Worm (Caenorhabditis elegans) whole organism, L2 larva: ENCODE data around the gene B0001.4.

Experiments used
- C34F6.9 ChIP-seq: fragments of 150-350 bp; optimal IDR thresholded peaks from 2 replicates; lab custom pipeline; 2014; ENCODE audit warnings: missing biosample characterization, missing genetic modification characterization
- R02D3.7 ChIP-seq: fragments of 150-350 bp; optimal IDR thresholded peaks from 2 replicates; lab custom pipeline; 2014; ENCODE audit warnings: missing biosample characterization, missing genetic modification characterization
- Y55F3AM.14 ChIP-seq: fragments of 200-800 bp; sonication (Bioruptor generic); optimal IDR thresholded peaks from 2 replicates; lab custom pipeline; 2018; ENCODE audit warnings: mild to moderate bottlenecking, missing genetic modification characterization, missing compliant biosample characterization
- ZK546.5 ChIP-seq: sonication (generic microtip); optimal IDR thresholded peaks from 2 replicates; lab custom pipeline; 2017; ENCODE audit warnings: missing biosample characterization, missing genetic modification characterization
- alr-1 ChIP-seq: fragments of 150-350 bp; optimal IDR thresholded peaks from 2 replicates; lab custom pipeline; 2014; ENCODE audit warnings: missing biosample characterization, missing genetic modification characterization
- ama-1 ChIP-seq: fragments of 150-350 bp; optimal IDR thresholded peaks from 2 replicates; lab custom pipeline; 2018; ENCODE audit warnings: inconsistent platforms
- dmd-4 ChIP-seq: sonication (generic microtip); optimal IDR thresholded peaks from 2 replicates; lab custom pipeline; 2017; ENCODE audit warnings: missing biosample characterization, missing genetic modification characterization
- fos-1 ChIP-seq: fragments of 150-350 bp; optimal IDR thresholded peaks from 2 replicates; lab custom pipeline; 2014; ENCODE audit warnings: missing biosample characterization, missing genetic modification characterization
- gmeb-1 ChIP-seq: fragments of 150-350 bp; optimal IDR thresholded peaks from 2 replicates; lab custom pipeline; 2014; ENCODE audit warnings: missing biosample characterization, missing genetic modification characterization
- lin-11 ChIP-seq: fragments of 150-350 bp; sonication (generic microtip); optimal IDR thresholded peaks from 2 replicates; lab custom pipeline; 2014; ENCODE audit warnings: missing biosample characterization, missing genetic modification characterization, inconsistent platforms, mixed read lengths
- lin-13 ChIP-seq: fragments of 150-350 bp; optimal IDR thresholded peaks from 2 replicates; lab custom pipeline; 2014; ENCODE audit warnings: missing biosample characterization, missing genetic modification reagents, missing genetic modification characterization
- lin-39 ChIP-seq: fragments of 150-350 bp; optimal IDR thresholded peaks from 2 replicates; lab custom pipeline; 2014; ENCODE audit warnings: missing biosample characterization, missing genetic modification reagents, missing genetic modification characterization
- mab-5 ChIP-seq: fragments of 150-350 bp; optimal IDR thresholded peaks from 2 replicates; lab custom pipeline; 2014; ENCODE audit warnings: missing biosample characterization, missing genetic modification characterization
- mdl-1 ChIP-seq, 2 experiments: fragments of 150-350 bp in 1 of 2; sonication (generic microtip) in 1 of 2; optimal IDR thresholded peaks; 2 replicates each; lab custom pipeline; 2017; ENCODE audit warnings: missing biosample characterization in 2 of 2, missing genetic modification characterization in 2 of 2
- nhr-10 ChIP-seq: sonication (generic microtip); optimal IDR thresholded peaks from 2 replicates; lab custom pipeline; 2017; ENCODE audit warnings: missing biosample characterization, missing genetic modification characterization
- nhr-11 ChIP-seq: fragments of 150-350 bp; optimal IDR thresholded peaks from 2 replicates; lab custom pipeline; 2014; ENCODE audit warnings: missing biosample characterization, missing genetic modification characterization
- nhr-12 ChIP-seq: fragments of 150-350 bp; optimal IDR thresholded peaks from 2 replicates; lab custom pipeline; 2014; ENCODE audit warnings: missing biosample characterization, missing genetic modification characterization
- nhr-129 ChIP-seq: fragments of 150-350 bp; optimal IDR thresholded peaks from 2 replicates; lab custom pipeline; 2014; ENCODE audit warnings: missing biosample characterization, missing genetic modification characterization
- nhr-21 ChIP-seq: fragments of 150-350 bp; optimal IDR thresholded peaks from 2 replicates; lab custom pipeline; 2014; ENCODE audit warnings: missing biosample characterization, missing genetic modification characterization
- nhr-237 ChIP-seq: fragments of 150-350 bp; optimal IDR thresholded peaks from 2 replicates; lab custom pipeline; 2014; ENCODE audit warnings: missing biosample characterization, missing genetic modification characterization
- nhr-25 ChIP-seq: fragments of 150-350 bp; sonication (generic microtip); optimal IDR thresholded peaks from 3 replicates; lab custom pipeline; 2014; ENCODE audit warnings: missing biosample characterization, missing genetic modification characterization
- nhr-77 ChIP-seq: fragments of 150-350 bp; optimal IDR thresholded peaks from 2 replicates; lab custom pipeline; 2014; ENCODE audit warnings: missing biosample characterization, missing genetic modification characterization
- sem-4 ChIP-seq: fragments of 150-350 bp; optimal IDR thresholded peaks from 2 replicates; lab custom pipeline; 2014; ENCODE audit warnings: missing biosample characterization, missing genetic modification reagents, missing genetic modification characterization
- skn-1 ChIP-seq: sonication (generic microtip); optimal IDR thresholded peaks from 2 replicates; lab custom pipeline; 2017; ENCODE audit warnings: missing biosample characterization, missing genetic modification characterization
- sma-3 ChIP-seq: sonication (generic microtip); optimal IDR thresholded peaks from 2 replicates; lab custom pipeline; 2016; ENCODE audit warnings: missing genetic modification reagents, missing genetic modification characterization, missing compliant biosample characterization
- sma-9 ChIP-seq, 2 experiments: fragments of 150-350 bp in 1 of 2; sonication (generic microtip) in 1 of 2; optimal IDR thresholded peaks; 2 replicates each; lab custom pipeline; 2014 to 2016; ENCODE audit warnings: missing genetic modification characterization in 2 of 2, mild to moderate bottlenecking in 1 of 2, missing biosample characterization in 1 of 2, missing compliant biosample characterization in 1 of 2, missing genetic modification reagents in 1 of 2, moderate library complexity in 1 of 2
- snpc-4 ChIP-seq: fragments of 150-350 bp; optimal IDR thresholded peaks from 2 replicates; lab custom pipeline; 2014; ENCODE audit warnings: missing biosample characterization, missing genetic modification characterization
- unc-55 ChIP-seq: fragments of 150-350 bp; sonication (generic microtip); optimal IDR thresholded peaks from 3 replicates; lab custom pipeline; 2014; ENCODE audit warnings: missing biosample characterization, missing genetic modification reagents, missing genetic modification characterization
- zag-1 ChIP-seq: fragments of 150-350 bp; optimal IDR thresholded peaks from 2 replicates; lab custom pipeline; 2014; ENCODE audit warnings: missing biosample characterization, missing genetic modification characterization
- ztf-1 ChIP-seq: fragments of 200-800 bp; sonication (Bioruptor generic); conservative IDR thresholded peaks from 2 replicates; pipeline ENCODE4 v1.3.6; 2022; ENCODE audit warnings: missing genetic modification characterization, missing compliant biosample characterization
- ztf-11 ChIP-seq: sonication (generic microtip); optimal IDR thresholded peaks from 2 replicates; lab custom pipeline; 2017; ENCODE audit warnings: missing biosample characterization, missing genetic modification characterization

B0001.4 gene

ce11 chrIV:12111477-12111876 is 26.5 kb downstream of the B0001.4 start, which contains the start of gene dlc-2:
Gene dlc-2, minus strand, starts transcription at chrIV:12111577.
- TF ChIP-seq lin-13 (GFP tag; lab: Kevin White, UChicago): no peak
- no peak for TF ChIP-seq zag-1 (tag; lab: Kevin White, UChicago)
- no peak for TF ChIP-seq gmeb-1 (tag; lab: Kevin White, UChicago)
- no peak for TF ChIP-seq skn-1 (tag; lab: Kevin White, UChicago)
- TF ChIP-seq nhr-25: no peak
- TF ChIP-seq snpc-4 (tag; lab: Kevin White, UChicago): no peak
- no peak for TF ChIP-seq nhr-237 (tag; lab: Kevin White, UChicago)
- TF ChIP-seq mdl-1 (tag; optimal IDR thresholded peaks at IDR 0.05; lab: Kevin White, UChicago): no peak
- no peak for TF ChIP-seq lin-11
- TF ChIP-seq Y55F3AM.14 (GFP tag; lab: Kevin White, UChicago): no peak
- TF ChIP-seq fos-1: no peak
- TF ChIP-seq nhr-129 (tag; lab: Kevin White, UChicago): no peak
- no peak for TF ChIP-seq sma-9 (GFP tag; optimal IDR thresholded peaks at IDR 0.05; lab: Kevin White, UChicago)
- TF ChIP-seq sma-9 (tag; optimal IDR thresholded peaks at IDR 0.05; lab: Kevin White, UChicago): no peak
- TF ChIP-seq sma-3: no peak
- TF ChIP-seq R02D3.7 (tag; lab: Kevin White, UChicago): no peak
- no peak for TF ChIP-seq nhr-21 (tag; lab: Kevin White, UChicago)

ce11 chrIV:12110339-12110738 is 27.7 kb downstream of the B0001.4 start, which contains the start of gene col-129:
Gene col-129, minus strand, starts transcription at chrIV:12110439.
- TF ChIP-seq nhr-129 (tag; lab: Kevin White, UChicago): no peak
- no peak for TF ChIP-seq ztf-11
- no peak for TF ChIP-seq C34F6.9
- TF ChIP-seq ZK546.5 (tag; lab: Kevin White, UChicago): no peak
- no peak for TF ChIP-seq lin-39 (tag; lab: Kevin White, UChicago)
- TF ChIP-seq sma-9 (GFP tag; optimal IDR thresholded peaks at IDR 0.05; lab: Kevin White, UChicago): no peak
- TF ChIP-seq sma-9 (tag; optimal IDR thresholded peaks at IDR 0.05; lab: Kevin White, UChicago): no peak
- no peak for TF ChIP-seq nhr-21 (tag; lab: Kevin White, UChicago)
- no peak for TF ChIP-seq nhr-77
- TF ChIP-seq mab-5 (tag; lab: Kevin White, UChicago): no peak
- TF ChIP-seq ama-1 (lab: Kevin White, UChicago): no peak
- no peak for TF ChIP-seq lin-11
- TF ChIP-seq nhr-25: no peak

ce11 chrIV:12109743-12110142 is 28.2 kb downstream of the B0001.4 start:
- TF ChIP-seq R02D3.7 (tag; lab: Kevin White, UChicago) (no peak), gmeb-1 (tag; lab: Kevin White, UChicago) (no peak), nhr-10 (tag; lab: Kevin White, UChicago) (no peak), nhr-12 (tag; lab: Kevin White, UChicago) (no peak), nhr-129 (tag; lab: Kevin White, UChicago) (no peak), alr-1 (tag; lab: Kevin White, UChicago) (no peak), unc-55 (GFP tag; lab: Kevin White, UChicago) (no peak), lin-13 (GFP tag; lab: Kevin White, UChicago) (no peak), dmd-4 (tag; lab: Kevin White, UChicago) (no peak), ztf-1 (no peak), mab-5 (tag; lab: Kevin White, UChicago) (no peak), zag-1 (tag; lab: Kevin White, UChicago) (no peak), lin-39 (tag; lab: Kevin White, UChicago) (no peak)

ce11 chrIV:12108984-12109657 is 28.9 kb downstream of the B0001.4 start:
- TF ChIP-seq nhr-21 (tag; lab: Kevin White, UChicago): no peak
- TF ChIP-seq nhr-77: no peak
- TF ChIP-seq ztf-11: no peak
- no peak for TF ChIP-seq zag-1 (tag; lab: Kevin White, UChicago)
- no peak for TF ChIP-seq sem-4
- no peak for TF ChIP-seq sma-3

- TF ChIP-seq nhr-11 (tag; lab: Kevin White, UChicago): no peak
- TF ChIP-seq snpc-4 (tag; lab: Kevin White, UChicago): no peak
- no peak for TF ChIP-seq lin-13 (GFP tag; lab: Kevin White, UChicago)
- no peak for TF ChIP-seq ztf-11
- no peak for TF ChIP-seq nhr-77
- TF ChIP-seq sma-9 (GFP tag; optimal IDR thresholded peaks at IDR 0.05; lab: Kevin White, UChicago): no peak
- no peak for TF ChIP-seq sma-9 (tag; optimal IDR thresholded peaks at IDR 0.05; lab: Kevin White, UChicago)
- no peak for TF ChIP-seq ztf-1
Measured at ce11 chrIV:12105558-12105957, 32.4 kb downstream of the B0001.4 start, which contains the start of gene M18.3. Gene M18.3, plus strand, starts transcription at chrIV:12105858.
